Worm (Caenorhabditis elegans) whole organism, late embryonic: ENCODE data around the gene clec-36.

Experiments used
- F13H6.1 ChIP-seq: sonication (generic microtip); optimal IDR thresholded peaks from 2 replicates; lab custom pipeline; 2016; ENCODE audit warnings: missing genetic modification characterization, missing compliant biosample characterization
- T23F11.4 ChIP-seq: fragments of 200-800 bp; sonication (Bioruptor generic); optimal IDR thresholded peaks from 2 replicates; lab custom pipeline; 2018; ENCODE audit warnings: mild to moderate bottlenecking, missing genetic modification characterization, missing compliant biosample characterization
- ama-1 ChIP-seq: fragments of 150-350 bp; optimal IDR thresholded peaks from 2 replicates; lab custom pipeline; 2014
- ceh-14 ChIP-seq: sonication (generic microtip); optimal IDR thresholded peaks from 2 replicates; lab custom pipeline; 2016; ENCODE audit warnings: missing genotype, missing genetic modification characterization, missing compliant biosample characterization
- ceh-18 ChIP-seq: sonication (generic microtip); optimal IDR thresholded peaks from 2 replicates; lab custom pipeline; 2016; ENCODE audit warnings: missing genetic modification characterization, missing compliant biosample characterization
- ceh-2 ChIP-seq: sonication (generic microtip); optimal IDR thresholded peaks from 2 replicates; lab custom pipeline; 2016; ENCODE audit warnings: missing genotype, missing genetic modification characterization, missing compliant biosample characterization
- ceh-22 ChIP-seq: sonication (generic microtip); optimal IDR thresholded peaks from 2 replicates; lab custom pipeline; 2017; ENCODE audit warnings: missing biosample characterization, missing genetic modification characterization
- ceh-30 ChIP-seq: fragments of 150-350 bp; optimal IDR thresholded peaks from 2 replicates; lab custom pipeline; 2014; ENCODE audit warnings: missing biosample characterization, missing genetic modification characterization
- ceh-31 ChIP-seq: sonication (generic microtip); optimal IDR thresholded peaks from 2 replicates; lab custom pipeline; 2016; ENCODE audit warnings: missing genetic modification characterization, missing compliant biosample characterization
- ceh-34 ChIP-seq: sonication (generic microtip); optimal IDR thresholded peaks from 2 replicates; lab custom pipeline; 2016; ENCODE audit warnings: mild to moderate bottlenecking, missing genetic modification characterization, missing compliant biosample characterization
- ceh-48 ChIP-seq: sonication (generic microtip); optimal IDR thresholded peaks from 2 replicates; lab custom pipeline; 2016; ENCODE audit warnings: missing genetic modification characterization, inconsistent platforms, missing compliant biosample characterization
- ceh-6 ChIP-seq: fragments of 200-800 bp; sonication (Bioruptor generic); optimal IDR thresholded peaks from 2 replicates; lab custom pipeline; 2018; ENCODE audit warnings: mild to moderate bottlenecking, missing genetic modification characterization, missing compliant biosample characterization
- che-1 ChIP-seq: sonication (generic microtip); optimal IDR thresholded peaks from 2 replicates; lab custom pipeline; 2016; ENCODE audit warnings: mild to moderate bottlenecking, missing genetic modification characterization, missing compliant biosample characterization
- dmd-4 ChIP-seq: sonication (generic microtip); optimal IDR thresholded peaks from 2 replicates; lab custom pipeline; 2016; ENCODE audit warnings: borderline replicate concordance, missing genetic modification characterization, missing compliant biosample characterization
- dve-1 ChIP-seq: sonication (generic microtip); optimal IDR thresholded peaks from 2 replicates; lab custom pipeline; 2017; ENCODE audit warnings: antibody characterized with exemption, mild to moderate bottlenecking, missing genetic modification characterization, missing compliant biosample characterization
- elt-2 ChIP-seq: sonication (generic microtip); optimal IDR thresholded peaks from 2 replicates; lab custom pipeline; 2016; ENCODE audit warnings: missing genetic modification reagents, missing genetic modification characterization, missing compliant biosample characterization
- elt-4 ChIP-seq: sonication (generic microtip); optimal IDR thresholded peaks from 2 replicates; lab custom pipeline; 2016; ENCODE audit warnings: missing genetic modification characterization, missing compliant biosample characterization
- ets-4 ChIP-seq: sonication (generic microtip); optimal IDR thresholded peaks from 2 replicates; lab custom pipeline; 2016; ENCODE audit warnings: missing genetic modification characterization, missing compliant biosample characterization
- fax-1 ChIP-seq: sonication (generic microtip); optimal IDR thresholded peaks from 2 replicates; lab custom pipeline; 2016; ENCODE audit warnings: missing genotype, missing genetic modification characterization, missing compliant biosample characterization
- fkh-6 ChIP-seq: sonication (generic microtip); optimal IDR thresholded peaks from 2 replicates; lab custom pipeline; 2016; ENCODE audit warnings: missing genetic modification characterization, missing compliant biosample characterization
- gmeb-2 ChIP-seq: sonication (generic microtip); optimal IDR thresholded peaks from 2 replicates; lab custom pipeline; 2016; ENCODE audit warnings: missing genetic modification characterization, inconsistent platforms, missing compliant biosample characterization
- hlh-13 ChIP-seq: fragments of 200-800 bp; sonication (Bioruptor generic); optimal IDR thresholded peaks from 2 replicates; lab custom pipeline; 2018; ENCODE audit warnings: mild to moderate bottlenecking, missing genetic modification characterization, missing compliant biosample characterization
- hlh-15 ChIP-seq: sonication (generic microtip); optimal IDR thresholded peaks from 2 replicates; lab custom pipeline; 2016; ENCODE audit warnings: missing genetic modification characterization, missing compliant biosample characterization
- madf-2 ChIP-seq: sonication (generic microtip); optimal IDR thresholded peaks from 2 replicates; lab custom pipeline; 2017; ENCODE audit warnings: missing genetic modification characterization, missing compliant biosample characterization
- mec-3 ChIP-seq: sonication (generic microtip); optimal IDR thresholded peaks from 2 replicates; lab custom pipeline; 2016; ENCODE audit warnings: borderline replicate concordance, missing genetic modification characterization, missing compliant biosample characterization
- nfya-1 ChIP-seq: sonication (generic microtip); optimal IDR thresholded peaks from 2 replicates; lab custom pipeline; 2017; ENCODE audit warnings: missing genetic modification characterization, mild to moderate bottlenecking, missing compliant biosample characterization, antibody characterized with exemption, moderate library complexity
- nhr-11 ChIP-seq: fragments of 150-350 bp; optimal IDR thresholded peaks from 2 replicates; lab custom pipeline; 2014; ENCODE audit warnings: missing biosample characterization, missing genetic modification characterization
- nhr-232 ChIP-seq: sonication (generic microtip); optimal IDR thresholded peaks from 2 replicates; lab custom pipeline; 2016; ENCODE audit warnings: missing genetic modification characterization, missing compliant biosample characterization
- npax-4 ChIP-seq: sonication (generic microtip); optimal IDR thresholded peaks from 2 replicates; lab custom pipeline; 2016; ENCODE audit warnings: missing genetic modification characterization, missing compliant biosample characterization
- odd-2 ChIP-seq: sonication (generic microtip); optimal IDR thresholded peaks from 2 replicates; lab custom pipeline; 2017; ENCODE audit warnings: antibody characterized with exemption, mild to moderate bottlenecking, missing genetic modification characterization, missing compliant biosample characterization
- pag-3 ChIP-seq: sonication (generic microtip); optimal IDR thresholded peaks from 2 replicates; lab custom pipeline; 2016; ENCODE audit warnings: missing compliant biosample characterization, missing genetic modification characterization, borderline replicate concordance
- pha-2 ChIP-seq: sonication (generic microtip); optimal IDR thresholded peaks from 2 replicates; lab custom pipeline; 2017; ENCODE audit warnings: mild to moderate bottlenecking, missing genetic modification characterization, missing compliant biosample characterization
- pha-4 ChIP-seq: fragments of 150-350 bp; optimal IDR thresholded peaks from 2 replicates; lab custom pipeline; 2018; ENCODE audit warnings: missing biosample characterization, missing genetic modification reagents, missing genetic modification characterization
- pqm-1 ChIP-seq: sonication (generic microtip); optimal IDR thresholded peaks from 2 replicates; lab custom pipeline; 2016; ENCODE audit warnings: missing genetic modification characterization, missing compliant biosample characterization
- pros-1 ChIP-seq: fragments of 150-350 bp; optimal IDR thresholded peaks from 2 replicates; lab custom pipeline; 2014; ENCODE audit warnings: missing biosample characterization, missing genetic modification reagents, missing genetic modification characterization
- rnt-1 ChIP-seq: sonication (generic microtip); optimal IDR thresholded peaks from 2 replicates; lab custom pipeline; 2016; ENCODE audit warnings: missing genetic modification characterization, missing compliant biosample characterization
- sox-2 ChIP-seq: fragments of 200-800 bp; sonication (Bioruptor generic); IDR thresholded peaks from 2 replicates; pipeline ENCODE4 v1.3.6; 2022; ENCODE audit warnings: missing genetic modification reagents, missing genetic modification characterization, missing compliant biosample characterization
- sox-4 ChIP-seq: sonication (generic microtip); optimal IDR thresholded peaks from 2 replicates; lab custom pipeline; 2017; ENCODE audit warnings: mild to moderate bottlenecking, missing genetic modification characterization, inconsistent platforms, missing compliant biosample characterization
- tbx-7 ChIP-seq: sonication (generic microtip); optimal IDR thresholded peaks from 2 replicates; lab custom pipeline; 2016; ENCODE audit warnings: missing genotype, missing genetic modification characterization, missing compliant biosample characterization
- unc-3 ChIP-seq, 2 experiments: fragments of 200-800 bp in 1 of 2; sonication (Bioruptor generic) in 1 of 2; sonication (generic microtip) in 1 of 2; conservative IDR thresholded peaks in 1 of 2; optimal IDR thresholded peaks in 1 of 2; 2 replicates each; pipeline versions ENCODE4 v1.3.6 to Lab custom; 2016 to 2022; ENCODE audit warnings: missing compliant biosample characterization in 2 of 2, missing genetic modification characterization in 2 of 2, missing genetic modification reagents in 1 of 2
- unc-86 ChIP-seq: sonication (generic microtip); optimal IDR thresholded peaks from 2 replicates; lab custom pipeline; 2016; ENCODE audit warnings: missing genetic modification characterization, missing compliant biosample characterization
- zip-5 ChIP-seq: sonication (generic microtip); optimal IDR thresholded peaks from 2 replicates; lab custom pipeline; 2016; ENCODE audit warnings: missing genetic modification characterization, missing compliant biosample characterization
- ztf-16 ChIP-seq: sonication (generic microtip); optimal IDR thresholded peaks from 2 replicates; lab custom pipeline; 2017; ENCODE audit warnings: missing genetic modification characterization, missing compliant biosample characterization

clec-36 gene

ce11 chrV:16874966-16875365, 26.6 kb upstream of the clec-36 start, which contains the start of gene F49A5.10:
Gene F49A5.10 (plus strand): TSS chrV:16875266.
- TF ChIP-seq nhr-232 (tag; lab: Kevin White, UChicago) (no peak), fkh-6 (no peak), ceh-48 (tag; lab: Kevin White, UChicago) (no peak), pag-3 (tag; lab: Kevin White, UChicago) (no peak), gmeb-2 (no peak), hlh-13 (no peak), pha-2 (tag; lab: Kevin White, UChicago) (no peak), dmd-4 (no peak), ceh-18 (tag; lab: Kevin White, UChicago) (no peak), ama-1 (lab: Kevin White, UChicago) (no peak), hlh-15 (tag; lab: Kevin White, UChicago) (no peak), sox-4 (no peak), zip-5 (tag; lab: Kevin White, UChicago) (no peak), ceh-31 (tag; lab: Kevin White, UChicago) (no peak)
- TF ChIP-seq, all 69 proteins: peak for 0

- no peak for TF ChIP-seq che-1 (tag; lab: Kevin White, UChicago)
- no peak for TF ChIP-seq rnt-1
- no peak for TF ChIP-seq fax-1 (tag; lab: Kevin White, UChicago)
- no peak for TF ChIP-seq pha-4
- TF ChIP-seq nfya-1 (tag; lab: Kevin White, UChicago), result no peak
- TF ChIP-seq ets-4 (tag; lab: Kevin White, UChicago), result no peak
- no peak for TF ChIP-seq ceh-6 (GFP tag; lab: Kevin White, UChicago)
- no peak for TF ChIP-seq ceh-18 (tag; lab: Kevin White, UChicago)
- TF ChIP-seq ceh-14 (tag; lab: Kevin White, UChicago), result no peak
- no peak for TF ChIP-seq elt-4 (tag; lab: Kevin White, UChicago)
- no peak for TF ChIP-seq madf-2 (tag; lab: Kevin White, UChicago)
- TF ChIP-seq pha-2 (tag; lab: Kevin White, UChicago), result no peak
- no peak for TF ChIP-seq npax-4 (tag; lab: Kevin White, UChicago)
- TF ChIP-seq odd-2 (tag; lab: Kevin White, UChicago), result no peak
- TF ChIP-seq hlh-15 (tag; lab: Kevin White, UChicago), result no peak
- TF ChIP-seq unc-3 (GFP tag; conservative IDR thresholded peaks at IDR 0.05; lab: Robert Waterston, UW), result no peak
- TF ChIP-seq unc-3 (tag; optimal IDR thresholded peaks at IDR 0.05; lab: Kevin White, UChicago), result no peak
Observed at ce11 chrV:16873642-16874041, 25.2 kb upstream of the clec-36 start, which contains the start of gene srw-23. Gene srw-23 (plus strand): TSS chrV:16873942.

ce11 chrV:16871387-16871786, 23.0 kb upstream of the clec-36 start, which contains the start of gene thn-4:
Gene thn-4 (minus strand): TSS chrV:16871487.
- no peak for TF ChIP-seq ztf-16 (tag; lab: Kevin White, UChicago)
- TF ChIP-seq che-1 (tag; lab: Kevin White, UChicago), result no peak
- no peak for TF ChIP-seq ceh-34 (tag; lab: Kevin White, UChicago)
- no peak for TF ChIP-seq dve-1
- no peak for TF ChIP-seq pha-4
- TF ChIP-seq pag-3 (tag; lab: Kevin White, UChicago), result no peak
- no peak for TF ChIP-seq ceh-14 (tag; lab: Kevin White, UChicago)
- no peak for TF ChIP-seq tbx-7
- no peak for TF ChIP-seq gmeb-2
- no peak for TF ChIP-seq sox-2 (GFP tag; lab: Robert Waterston, UW)
- TF ChIP-seq ceh-2 (tag; lab: Kevin White, UChicago), result no peak
- TF ChIP-seq pqm-1 (tag; lab: Kevin White, UChicago), result no peak
- no peak for TF ChIP-seq ets-4 (tag; lab: Kevin White, UChicago)
- no peak for TF ChIP-seq nhr-232 (tag; lab: Kevin White, UChicago)

- no peak for TF ChIP-seq elt-2 (tag; lab: Kevin White, UChicago)
- no peak for TF ChIP-seq ceh-6 (GFP tag; lab: Kevin White, UChicago)
- TF ChIP-seq ceh-30 (tag; lab: Kevin White, UChicago), result no peak
- no peak for TF ChIP-seq rnt-1
- no peak for TF ChIP-seq F13H6.1
- TF ChIP-seq nhr-11, result no peak
- TF ChIP-seq T23F11.4 (GFP tag; lab: Kevin White, UChicago), result no peak
- no peak for TF ChIP-seq hlh-13
- TF ChIP-seq mec-3 (tag; lab: Kevin White, UChicago), result no peak
- TF ChIP-seq ceh-22, result no peak
- TF ChIP-seq pros-1 (tag; lab: Kevin White, UChicago), result no peak
- TF ChIP-seq unc-86, result no peak
- no peak for TF ChIP-seq dmd-4
- TF ChIP-seq elt-4 (tag; lab: Kevin White, UChicago), result no peak
Observed at ce11 chrV:16869740-16870139, 21.3 kb upstream of the clec-36 start, which contains the start of gene clec-33. Gene clec-33 (minus strand): TSS chrV:16869840.
